Fruit fly (Drosophila melanogaster): ENCODE measurements around the gene CG14879.

Gene CG14879

dm6 chr3R:16341817-16342374 is 7.1 kb downstream of the CG14879 start, which contains the start of the genes SF2 and pad (continued):
- peak; percentile 82 for TF ChIP-seq pzg (GFP tag; optimal IDR thresholded peaks at IDR 0.05)
- TF ChIP-seq shn (GFP tag; optimal IDR thresholded peaks at IDR 0.05): peak; percentile 61
- peak; percentile 29 for TF ChIP-seq Ravus (GFP tag; IDR thresholded peaks at IDR 0.05)
- TF ChIP-seq hth (optimal IDR thresholded peaks at IDR 0.05): no peak
- peak; percentile 30 for TF ChIP-seq CG3163 (GFP tag; optimal IDR thresholded peaks at IDR 0.05)
- TF ChIP-seq dan (GFP tag; IDR thresholded peaks at IDR 0.05): no peak
- TF ChIP-seq BEAF-32 (GFP tag; optimal IDR thresholded peaks at IDR 0.05): peak; percentile 99
- TF ChIP-seq Xrp1 (GFP tag; IDR thresholded peaks at IDR 0.05): peak; percentile 56; the same call in 1 of the 2 replicates
- TF ChIP-seq CG12071 (GFP tag; optimal IDR thresholded peaks at IDR 0.05): no peak
- peak; percentile 9 for TF ChIP-seq CTCF (GFP tag; optimal IDR thresholded peaks at IDR 0.05)
- TF ChIP-seq oc (tag; optimal IDR thresholded peaks at IDR 0.05): peak; percentile 17
- TF ChIP-seq NK7.1 (GFP tag; optimal IDR thresholded peaks at IDR 0.05): peak; percentile 53
- TF ChIP-seq jing (GFP tag; optimal IDR thresholded peaks at IDR 0.05): peak; percentile 32
- no peak for TF ChIP-seq dimm (GFP tag; IDR thresholded peaks at IDR 0.05)
- peak; percentile 78 for TF ChIP-seq CG1647 (GFP tag; optimal IDR thresholded peaks at IDR 0.05)
- TF ChIP-seq CG12104 (GFP tag; optimal IDR thresholded peaks at IDR 0.05): peak; percentile 82
- peak; percentile 98 for TF ChIP-seq sens (GFP tag)
- TF ChIP-seq CG4282 (GFP tag; optimal IDR thresholded peaks at IDR 0.05): peak; percentile 42
- no peak; the same call in 1 of the 2 replicates for TF ChIP-seq E2f2 (GFP tag; IDR thresholded peaks at IDR 0.05)
- peak; percentile 68 to 79 for TF ChIP-seq chif (GFP tag; optimal IDR thresholded peaks at IDR 0.05)
- peak; percentile 66 for TF ChIP-seq CG8944 (GFP tag; optimal IDR thresholded peaks at IDR 0.05)
- TF ChIP-seq bab2 (GFP tag; optimal IDR thresholded peaks at IDR 0.05): peak; percentile 80
- TF ChIP-seq disco-r (GFP tag; optimal IDR thresholded peaks at IDR 0.05): peak; percentile 58
- no peak for TF ChIP-seq toy (GFP tag; IDR thresholded peaks at IDR 0.05)
- peak; percentile 83 for TF ChIP-seq Bteb2 (GFP tag; optimal IDR thresholded peaks at IDR 0.05)
- peak; percentile 65 for TF ChIP-seq Oli (tag; optimal IDR thresholded peaks at IDR 0.05)
- no peak for TF ChIP-seq CG7987 (GFP tag; optimal IDR thresholded peaks at IDR 0.05)
- peak; percentile 82 for TF ChIP-seq CG9817 (tag; optimal IDR thresholded peaks at IDR 0.05)
- peak; percentile 59; the same call in 1 of the 3 replicates for TF ChIP-seq ase (GFP tag; IDR thresholded peaks at IDR 0.05)
- TF ChIP-seq Rx (GFP tag; IDR thresholded peaks at IDR 0.05): peak; percentile 42
- peak; percentile 75 for TF ChIP-seq CG16863 (GFP tag; optimal IDR thresholded peaks at IDR 0.05)
- peak; percentile 68; the same call in 1 of the 2 replicates for TF ChIP-seq ato (GFP tag; IDR thresholded peaks at IDR 0.05; ENCODE audit: partially characterized antibody)
- peak; percentile 52; the same call in 1 of the 3 replicates for TF ChIP-seq CG11560 (tag; IDR thresholded peaks at IDR 0.05)
- TF ChIP-seq CG15601 (tag; optimal IDR thresholded peaks at IDR 0.05): peak; percentile 76
- peak; percentile 14 for TF ChIP-seq CG6683 (GFP tag; optimal IDR thresholded peaks at IDR 0.05)
- peak; percentile 79 for TF ChIP-seq bbx (GFP tag; IDR thresholded peaks at IDR 0.05; ENCODE audit: partially characterized antibody)
- peak; percentile 60 for TF ChIP-seq CG4854 (GFP tag; optimal IDR thresholded peaks at IDR 0.05)
- TF ChIP-seq CG17568 (GFP tag; optimal IDR thresholded peaks at IDR 0.05): peak; percentile 55
- TF ChIP-seq fru (optimal IDR thresholded peaks at IDR 0.05): no peak
- TF ChIP-seq gem (tag; optimal IDR thresholded peaks at IDR 0.05): peak; percentile 88
- peak; percentile 73 for TF ChIP-seq CG10654 (GFP tag; optimal IDR thresholded peaks at IDR 0.05)
- no peak for TF ChIP-seq hkb (optimal IDR thresholded peaks at IDR 0.05)
- TF ChIP-seq hkb (GFP tag; IDR thresholded peaks at IDR 0.05): peak; percentile 51
- peak; percentile 45 for TF ChIP-seq CG1603 (tag; optimal IDR thresholded peaks at IDR 0.05)
- TF ChIP-seq CG10462 (GFP tag; optimal IDR thresholded peaks at IDR 0.05): peak; percentile 70
- TF ChIP-seq ro (GFP tag; IDR thresholded peaks at IDR 0.05): no peak
- peak; percentile 82 for TF ChIP-seq mld (GFP tag; IDR thresholded peaks at IDR 0.05; ENCODE audit: partially characterized antibody)
- TF ChIP-seq al (GFP tag; IDR thresholded peaks at IDR 0.05): peak; percentile 72
- no peak for TF ChIP-seq h (optimal IDR thresholded peaks at IDR 0.05)
- TF ChIP-seq CG8924 (tag; optimal IDR thresholded peaks at IDR 0.05): peak; percentile 83
- TF ChIP-seq CG10431 (GFP tag; optimal IDR thresholded peaks at IDR 0.05): peak; percentile 10
- peak; percentile 66 for TF ChIP-seq Dad (GFP tag; optimal IDR thresholded peaks at IDR 0.05)
